Worm (Caenorhabditis elegans): ENCODE results near the gene B0280.17.

B0280.17 gene

ce11 chrIII:7124364-7124763, 11.6 kb downstream of the B0280.17 start, which contains the start of gene B0280.2:
Gene B0280.2 (plus strand): TSS chrIII:7124664.
- TF ChIP-seq T23F11.4 (GFP tag; optimal IDR thresholded peaks at IDR 0.05) (no peak), ceh-48 (tag; optimal IDR thresholded peaks at IDR 0.05) (no peak), rnt-1 (tag; optimal IDR thresholded peaks at IDR 0.05) (no peak), pha-2 (tag; optimal IDR thresholded peaks at IDR 0.05) (no peak), hlh-6 (tag; optimal IDR thresholded peaks at IDR 0.05) (no peak), madf-2 (tag; optimal IDR thresholded peaks at IDR 0.05) (no peak), ceh-22 (tag; optimal IDR thresholded peaks at IDR 0.05) (no peak), tbx-2 (tag; optimal IDR thresholded peaks at IDR 0.05) (no peak), elt-4 (tag; optimal IDR thresholded peaks at IDR 0.05) (no peak), unc-55 (GFP tag; optimal IDR thresholded peaks at IDR 0.05) (no peak), lin-11 (tag; optimal IDR thresholded peaks at IDR 0.05) (no peak), pat-9 (tag; optimal IDR thresholded peaks at IDR 0.05) (no peak), ceh-14 (tag; optimal IDR thresholded peaks at IDR 0.05) (no peak)

ce11 chrIII:7122860-7123259, 13.1 kb downstream of the B0280.17 start, which contains the start of the genes B0280.9 and rpia-1:
Gene B0280.9 (minus strand): TSS chrIII:7122895.
Gene rpia-1 (plus strand): TSS chrIII:7123128.
- no peak for TF ChIP-seq pqm-1 (tag; optimal IDR thresholded peaks at IDR 0.05)
- TF ChIP-seq pag-3 (tag; optimal IDR thresholded peaks at IDR 0.05; ENCODE audit: borderline replicate concordance) = no peak
- no peak for TF ChIP-seq ceh-2 (tag; optimal IDR thresholded peaks at IDR 0.05)
- no peak for TF ChIP-seq elt-4 (tag; optimal IDR thresholded peaks at IDR 0.05)
- TF ChIP-seq hlh-13 (GFP tag; optimal IDR thresholded peaks at IDR 0.05) = no peak
- TF ChIP-seq sox-4 (tag; optimal IDR thresholded peaks at IDR 0.05) = no peak
- no peak for TF ChIP-seq nhr-232 (tag; optimal IDR thresholded peaks at IDR 0.05)
- no peak for TF ChIP-seq T23F11.4 (GFP tag; optimal IDR thresholded peaks at IDR 0.05)
- TF ChIP-seq hlh-15 (tag; optimal IDR thresholded peaks at IDR 0.05) = no peak
- TF ChIP-seq elt-2 (tag; optimal IDR thresholded peaks at IDR 0.05) = peak; percentile 23
- no peak for TF ChIP-seq zip-5 (tag; optimal IDR thresholded peaks at IDR 0.05)
- TF ChIP-seq odd-2 (tag; optimal IDR thresholded peaks at IDR 0.05) = no peak
- peak; percentile 2 for TF ChIP-seq nfya-1 (tag; optimal IDR thresholded peaks at IDR 0.05)
- TF ChIP-seq ceh-9 (tag; optimal IDR thresholded peaks at IDR 0.05) = no peak
- peak; percentile 6 for TF ChIP-seq unc-42 (tag; optimal IDR thresholded peaks at IDR 0.05)
- TF ChIP-seq pha-4 (tag; optimal IDR thresholded peaks at IDR 0.05) = no peak
- no peak for TF ChIP-seq ceh-48 (tag; optimal IDR thresholded peaks at IDR 0.05)
- no peak for TF ChIP-seq madf-2 (tag; optimal IDR thresholded peaks at IDR 0.05)
- TF ChIP-seq pat-9 (tag; optimal IDR thresholded peaks at IDR 0.05) = no peak
- no peak for TF ChIP-seq pros-1 (tag; optimal IDR thresholded peaks at IDR 0.05)

- TF ChIP-seq ceh-30 (tag; optimal IDR thresholded peaks at IDR 0.05) (no peak), madf-2 (tag; optimal IDR thresholded peaks at IDR 0.05) (no peak), ceh-18 (tag; optimal IDR thresholded peaks at IDR 0.05) (no peak), fax-1 (tag; optimal IDR thresholded peaks at IDR 0.05) (no peak), pat-9 (tag; optimal IDR thresholded peaks at IDR 0.05) (no peak), pag-3 (tag; optimal IDR thresholded peaks at IDR 0.05; ENCODE audit: borderline replicate concordance) (no peak)
These were observed 15.4 kb downstream of the B0280.17 start for ce11 chrIII:7120477-7120876.

- TF ChIP-seq ceh-34 (tag; optimal IDR thresholded peaks at IDR 0.05) = peak; percentile 40
- TF ChIP-seq ceh-18 (tag; optimal IDR thresholded peaks at IDR 0.05) = peak; percentile 41
- TF ChIP-seq ceh-2 (tag; optimal IDR thresholded peaks at IDR 0.05) = no peak
- peak; percentile 44 for TF ChIP-seq unc-55 (GFP tag; optimal IDR thresholded peaks at IDR 0.05)
- TF ChIP-seq tbx-2 (tag; optimal IDR thresholded peaks at IDR 0.05) = peak; percentile 52
- TF ChIP-seq nfya-1 (tag; optimal IDR thresholded peaks at IDR 0.05) = peak; percentile 61
- TF ChIP-seq ceh-14 (tag; optimal IDR thresholded peaks at IDR 0.05) = peak; percentile 10
- no peak for TF ChIP-seq C38D4.7 (GFP tag; optimal IDR thresholded peaks at IDR 0.05)
- TF ChIP-seq ref-2 (tag; optimal IDR thresholded peaks at IDR 0.05) = peak; percentile 27
- no peak for TF ChIP-seq hlh-13 (GFP tag; optimal IDR thresholded peaks at IDR 0.05)
- peak; percentile 81 for TF ChIP-seq hlh-30 (tag; optimal IDR thresholded peaks at IDR 0.05; ENCODE audit: insufficient read depth)
- TF ChIP-seq pros-1 (tag; optimal IDR thresholded peaks at IDR 0.05) = peak; percentile 41
These were observed 19.2 kb downstream of the B0280.17 start for ce11 chrIII:7116615-7117252.
